Worm (Caenorhabditis elegans): ENCODE measurements around the gene Y57G11C.1142.
"Not testable (repeated sequence)": the region's sequence is repeated elsewhere in the genome, so short reads cannot be mapped to it uniquely, and the experiment has no call there.

ce11 chrIV:14774454-14774853 lies 28.0 kb upstream of the Y57G11C.1142 start, which contains the start of gene Y57G11C.51:
- not testable (repeated sequence) for TF ChIP-seq C06A6.2 (GFP tag; conservative IDR thresholded peaks at IDR 0.05); ceh-40 (GFP tag; IDR thresholded peaks at IDR 0.05); snpc-4 (GFP tag; optimal IDR thresholded peaks at IDR 0.05); Y67H2A.10 (GFP tag; conservative IDR thresholded peaks at IDR 0.05); let-526 (GFP tag; IDR thresholded peaks at IDR 0.05); ztf-3 (GFP tag; optimal IDR thresholded peaks at IDR 0.05); bed-1 (GFP tag; IDR thresholded peaks at IDR 0.05)
- peak in 1 of 4 experiments; percentile 40 for TF ChIP-seq snpc-4 (tag; optimal IDR thresholded peaks at IDR 0.05)
